Worm (Caenorhabditis elegans): ENCODE measurements around the gene Y73F4A.1.

Y73F4A.1 gene

DNA sequence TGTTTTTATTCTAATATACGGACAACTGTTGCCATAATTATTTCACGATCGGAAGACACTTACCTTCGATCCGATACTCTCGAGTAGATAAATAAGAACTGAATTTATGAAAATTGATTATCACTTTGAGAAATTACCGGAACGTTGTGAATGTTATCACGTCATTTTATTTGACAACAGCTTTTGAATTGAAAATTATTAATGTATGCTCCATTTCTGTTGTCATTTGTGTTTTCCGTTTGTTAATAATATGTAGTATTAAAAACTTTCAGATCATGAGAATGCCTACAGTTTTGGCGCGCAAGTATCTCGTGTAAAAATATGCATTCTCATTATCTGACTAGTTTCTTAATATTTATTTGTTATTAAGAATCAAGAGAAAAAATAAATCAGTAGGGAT lies 10.8 kb downstream of the Y73F4A.1 start, which contains the start of gene C53D6.10:
C53D6.10 (minus strand) TSS at position 101 of the 400 bp plus-strand sequence.
- TF ChIP-seq sptf-1 (tag; optimal IDR thresholded peaks at IDR 0.05) (no peak), C34B4.2 (tag; optimal IDR thresholded peaks at IDR 0.05) (no peak), fos-1 (tag; optimal IDR thresholded peaks at IDR 0.05) (no peak), efl-1 (optimal IDR thresholded peaks at IDR 0.05) (no peak), efl-1 (GFP tag; optimal IDR thresholded peaks at IDR 0.05 in 1 of 2) (no peak), pqm-1 (tag; optimal IDR thresholded peaks at IDR 0.05) (no peak), mep-1 (tag; optimal IDR thresholded peaks at IDR 0.05) (no peak), sup-37 (GFP tag; optimal IDR thresholded peaks at IDR 0.05) (no peak), snu-23 (GFP tag; optimal IDR thresholded peaks at IDR 0.05) (no peak), nhr-84 (tag; optimal IDR thresholded peaks at IDR 0.05) (no peak), blmp-1 (tag; optimal IDR thresholded peaks at IDR 0.05) (no peak)

DNA sequence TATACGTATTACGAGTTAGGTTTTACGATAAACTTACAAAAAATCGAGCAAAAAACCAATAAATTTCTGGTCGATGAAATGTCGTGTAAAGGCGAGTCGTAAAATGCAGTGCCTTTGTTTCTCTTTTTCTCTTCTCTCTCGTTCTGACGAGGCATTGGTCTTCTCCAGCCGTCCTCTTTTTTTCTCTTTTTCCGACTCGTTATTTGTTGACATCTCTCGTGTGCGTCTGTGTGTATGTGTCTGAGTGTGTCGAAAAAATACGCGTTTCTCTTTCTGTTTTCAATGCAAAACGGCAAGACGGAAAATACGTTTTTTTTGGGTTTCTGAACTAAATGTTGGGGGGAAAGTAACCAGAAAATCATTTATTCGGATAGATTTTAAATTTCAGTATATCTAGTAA lies 12.6 kb downstream of the Y73F4A.1 start, which contains the start of gene C53D6.6:
C53D6.6 (minus strand) TSS at position 118 of the 400 bp plus-strand sequence.
- TF ChIP-seq blmp-1 (tag; optimal IDR thresholded peaks at IDR 0.05) (peak; percentile 71), lsy-2 (tag; optimal IDR thresholded peaks at IDR 0.05) (no peak), aha-1 (tag; optimal IDR thresholded peaks at IDR 0.05) (no peak), F16B12.6 (tag; optimal IDR thresholded peaks at IDR 0.05) (peak; percentile 4), mep-1 (tag; optimal IDR thresholded peaks at IDR 0.05) (peak; percentile 50), dpl-1 (GFP tag; optimal IDR thresholded peaks at IDR 0.05) (peak in 1 of 3 experiments; percentile 2), nhr-12 (tag; optimal IDR thresholded peaks at IDR 0.05) (no peak), lin-15B (tag; optimal IDR thresholded peaks at IDR 0.05) (no peak), elt-3 (tag; optimal IDR thresholded peaks at IDR 0.05) (no peak), efl-1 (optimal IDR thresholded peaks at IDR 0.05) (peak; percentile 5 to 17), efl-1 (GFP tag; optimal IDR thresholded peaks at IDR 0.05 in 1 of 2) (no peak)

DNA sequence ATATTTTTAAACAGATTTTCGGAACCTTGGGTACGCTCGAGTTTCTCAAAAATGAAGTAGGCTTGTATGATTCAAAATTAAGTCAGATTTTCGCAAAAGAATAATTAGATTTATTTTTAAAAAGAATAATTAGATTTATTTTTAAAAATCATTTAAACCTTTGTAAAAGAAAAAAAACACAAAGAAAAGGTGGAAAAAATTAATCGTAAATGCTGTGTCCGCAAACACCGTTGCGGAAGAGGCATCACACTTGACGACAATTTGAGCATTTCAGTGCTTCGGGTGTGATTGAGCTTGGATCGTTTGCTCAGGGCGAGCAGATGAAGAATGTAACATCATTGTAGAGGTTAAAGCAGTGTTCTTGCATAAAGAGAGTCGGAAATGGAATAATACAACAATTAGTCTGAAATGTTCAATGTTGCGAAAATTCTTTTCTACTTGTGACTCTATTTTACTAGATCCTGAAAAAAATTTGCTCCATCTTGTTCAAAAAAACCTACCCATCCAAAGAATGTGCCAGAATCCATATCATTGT lies 23.8 kb downstream of the Y73F4A.1 start:
- TF ChIP-seq alr-1 (tag; optimal IDR thresholded peaks at IDR 0.05; ENCODE audit: borderline replicate concordance) (no peak), mdl-1 (tag; optimal IDR thresholded peaks at IDR 0.05) (no peak), dsc-1 (tag; optimal IDR thresholded peaks at IDR 0.05) (no peak), ceh-8 (GFP tag; optimal IDR thresholded peaks at IDR 0.05) (no peak), pag-3 (tag; optimal IDR thresholded peaks at IDR 0.05; ENCODE audit: borderline replicate concordance, insufficient read depth) (no peak), fkh-8 (tag; optimal IDR thresholded peaks at IDR 0.05) (no peak), sox-4 (tag; optimal IDR thresholded peaks at IDR 0.05) (no peak), snpc-4 (tag; optimal IDR thresholded peaks at IDR 0.05) (no peak), xbp-1 (tag; optimal IDR thresholded peaks at IDR 0.05) (peak; percentile 3), ceh-90 (tag; optimal IDR thresholded peaks at IDR 0.05) (no peak), aly-2 (tag; optimal IDR thresholded peaks at IDR 0.05) (no peak), hlh-17 (GFP tag; optimal IDR thresholded peaks at IDR 0.05; ENCODE audit: borderline replicate concordance) (no peak), zag-1 (tag; optimal IDR thresholded peaks at IDR 0.05) (no peak), Y116A8C.19 (tag; optimal IDR thresholded peaks at IDR 0.05; ENCODE audit: borderline replicate concordance) (no peak), irx-1 (tag; optimal IDR thresholded peaks at IDR 0.05) (no peak), mef-2 (tag; optimal IDR thresholded peaks at IDR 0.05) (no peak), pax-3 (tag; optimal IDR thresholded peaks at IDR 0.05) (no peak), ztf-11 (tag; optimal IDR thresholded peaks at IDR 0.05) (no peak), unc-130 (tag; optimal IDR thresholded peaks at IDR 0.05) (no peak), ceh-63 (GFP tag; optimal IDR thresholded peaks at IDR 0.05) (no peak), nhr-237 (tag; optimal IDR thresholded peaks at IDR 0.05) (no peak), swsn-7 (tag; optimal IDR thresholded peaks at IDR 0.05) (peak; percentile 10), nhr-19 (GFP tag; conservative IDR thresholded peaks at IDR 0.05) (no peak), C34B4.2 (tag; optimal IDR thresholded peaks at IDR 0.05) (no peak), ama-1 (optimal IDR thresholded peaks at IDR 0.05) (no peak), nhr-47 (tag; optimal IDR thresholded peaks at IDR 0.05) (no peak), unc-86 (tag; optimal IDR thresholded peaks at IDR 0.05) (no peak), snu-23 (GFP tag; optimal IDR thresholded peaks at IDR 0.05) (no peak), ztf-4 (tag; optimal IDR thresholded peaks at IDR 0.05) (no peak), fos-1 (tag; optimal IDR thresholded peaks at IDR 0.05) (no peak), F16B12.6 (tag; optimal IDR thresholded peaks at IDR 0.05) (peak; percentile 85), nhr-90 (tag; optimal IDR thresholded peaks at IDR 0.05; ENCODE audit: poor library complexity) (no peak), unc-30 (tag; optimal IDR thresholded peaks at IDR 0.05) (no peak), C16A3.4 (tag; optimal IDR thresholded peaks at IDR 0.05) (no peak), unc-98 (GFP tag; IDR thresholded peaks at IDR 0.05) (no peak), aha-1 (tag; optimal IDR thresholded peaks at IDR 0.05) (no peak)

Measured in whole organism, L1 larva.